Fruit fly (Drosophila melanogaster) whole organism, embryonic: ENCODE measurements around the gene Hr96.

Experiments
- Awh ChIP-seq: fragments of 200-800 bp; sonication (Bioruptor generic); IDR thresholded peaks from 2 replicates; pipeline ENCODE4, ENCODE4 v1.3.6; 2022; ENCODE audit warnings: missing biosample characterization, missing genetic modification characterization
- B-H2 ChIP-seq: fragments of 200-800 bp; sonication (Bioruptor generic); optimal IDR thresholded peaks from 2 replicates; lab custom pipeline; 2018; ENCODE audit warnings: missing biosample characterization, mild to moderate bottlenecking, missing genetic modification characterization
- CG1024 ChIP-seq: fragments of 200-800 bp; sonication (Bioruptor generic); IDR thresholded peaks from 2 replicates; pipeline ENCODE4 v1.3.6; 2022; ENCODE audit warnings: missing biosample characterization, missing genetic modification characterization
- CG11398 ChIP-seq: fragments of 200-800 bp; sonication (Bioruptor generic); optimal IDR thresholded peaks from 2 replicates; lab custom pipeline; 2016; ENCODE audit warnings: missing biosample characterization, missing genetic modification characterization
- CG11696 ChIP-seq: fragments of 200-800 bp; sonication (Bioruptor generic); IDR thresholded peaks from 2 replicates; pipeline ENCODE4 v1.3.6; 2022; ENCODE audit warnings: missing biosample characterization, missing genetic modification characterization
- CG12659 ChIP-seq: fragments of 200-800 bp; sonication (Bioruptor generic); optimal IDR thresholded peaks from 3 replicates; lab custom pipeline; 2017; ENCODE audit warnings: mild to moderate bottlenecking, missing biosample characterization, missing genetic modification reagents, missing genetic modification characterization
- CG15073 ChIP-seq: fragments of 200-800 bp; sonication (Bioruptor generic); optimal IDR thresholded peaks from 2 replicates; lab custom pipeline; 2016; ENCODE audit warnings: missing biosample characterization, missing genetic modification characterization
- CG1602 ChIP-seq: fragments of 200-800 bp; sonication (Bioruptor generic); optimal IDR thresholded peaks from 3 replicates; lab custom pipeline; 2016; ENCODE audit warnings: missing biosample characterization, missing genetic modification characterization
- CG17359 ChIP-seq: fragments of 200-800 bp; sonication (Bioruptor generic); optimal IDR thresholded peaks from 3 replicates; lab custom pipeline; 2018; ENCODE audit warnings: missing biosample characterization, mild to moderate bottlenecking, missing genetic modification characterization, moderate library complexity
- CG18599 ChIP-seq: fragments of 200-800 bp; sonication (Bioruptor generic); optimal IDR thresholded peaks from 3 replicates; lab custom pipeline; 2017; ENCODE audit warnings: missing biosample characterization, missing genetic modification characterization, mild to moderate bottlenecking, moderate library complexity, missing genetic modification reagents
- CG2199 ChIP-seq: fragments of 200-800 bp; sonication (Bioruptor generic); IDR thresholded peaks from 3 replicates; pipeline ENCODE4 v1.3.6; 2022; ENCODE audit warnings: missing biosample characterization, missing genetic modification characterization
- CG31388 ChIP-seq: fragments of 200-800 bp; sonication (Bioruptor generic); optimal IDR thresholded peaks from 2 replicates; lab custom pipeline; 2016; ENCODE audit warnings: missing biosample characterization, missing genetic modification characterization
- CG34376 ChIP-seq: fragments of 200-800 bp; sonication (Bioruptor generic); optimal IDR thresholded peaks from 2 replicates; lab custom pipeline; 2018; ENCODE audit warnings: missing biosample characterization, mild to moderate bottlenecking, missing genetic modification characterization
- CG43689 ChIP-seq: fragments of 200-800 bp; sonication (Bioruptor generic); IDR thresholded peaks from 2 replicates; pipeline ENCODE4 v1.3.6; 2022; ENCODE audit warnings: missing biosample characterization, missing genetic modification characterization
- CG5180 ChIP-seq: fragments of 200-800 bp; sonication (Bioruptor generic); optimal IDR thresholded peaks from 3 replicates; lab custom pipeline; 2017; ENCODE audit warnings: missing biosample characterization, missing genetic modification characterization, mild to moderate bottlenecking, moderate library complexity, missing genetic modification reagents
- CG6272 ChIP-seq: fragments of 200-800 bp; sonication (Bioruptor generic); IDR thresholded peaks from 2 replicates; pipeline ENCODE4 v1.3.6; 2022; ENCODE audit warnings: missing biosample characterization, missing genetic modification characterization
- CG7357 ChIP-seq: fragments of 200-800 bp; sonication (Bioruptor generic); IDR thresholded peaks from 3 replicates; pipeline ENCODE4 v1.3.6; 2022; ENCODE audit warnings: missing biosample characterization, missing genetic modification characterization
- CG7786 ChIP-seq: fragments of 200-800 bp; sonication (Bioruptor generic); optimal IDR thresholded peaks from 2 replicates; lab custom pipeline; 2016; ENCODE audit warnings: missing biosample characterization, missing genetic modification characterization
- CG9437 ChIP-seq: fragments of 200-800 bp; sonication (Bioruptor generic); optimal IDR thresholded peaks from 2 replicates; lab custom pipeline; 2018; ENCODE audit warnings: missing biosample characterization, mild to moderate bottlenecking, missing genetic modification characterization
- CG9876 ChIP-seq: fragments of 200-800 bp; sonication (Bioruptor generic); optimal IDR thresholded peaks from 2 replicates; lab custom pipeline; 2016; ENCODE audit warnings: missing biosample characterization, missing genetic modification characterization
- CTCF ChIP-seq: fragments of 200-800 bp; sonication (Bioruptor generic); optimal IDR thresholded peaks from 2 replicates; lab custom pipeline; 2017; ENCODE audit warnings: missing biosample characterization, mild to moderate bottlenecking, missing genetic modification characterization, moderate library complexity
- D ChIP-seq, 2 experiments: fragments of 200-800 bp in 1 of 2; fragments of >200 bp in 1 of 2; sonication (Bioruptor generic) in 1 of 2; optimal IDR thresholded peaks; 2 replicates in 1 of 2; 3 replicates in 1 of 2; lab custom pipeline; 2017; ENCODE audit warnings: mild to moderate bottlenecking in 1 of 2, missing biosample characterization in 1 of 2, missing genetic modification characterization in 1 of 2, missing genetic modification reagents in 1 of 2
- Dek ChIP-seq: fragments of 200-800 bp; sonication (Bioruptor generic); optimal IDR thresholded peaks from 3 replicates; lab custom pipeline; 2019; ENCODE audit warnings: missing biosample characterization, mild to moderate bottlenecking, missing genetic modification characterization, moderate library complexity
- H2.0 ChIP-seq: fragments of 200-800 bp; sonication (Bioruptor generic); IDR thresholded peaks from 2 replicates; pipeline ENCODE4 v1.3.6; 2022; ENCODE audit warnings: missing biosample characterization, missing genetic modification characterization
- Myb ChIP-seq: fragments of 200-800 bp; sonication (Bioruptor generic); optimal IDR thresholded peaks from 2 replicates; lab custom pipeline; 2016; ENCODE audit warnings: missing biosample characterization, missing genetic modification characterization
- Nf-YA ChIP-seq: fragments of 200-800 bp; sonication (Bioruptor generic); IDR thresholded peaks from 2 replicates; pipeline ENCODE4 v1.3.6; 2022; ENCODE audit warnings: missing biosample characterization, missing genetic modification characterization
- Oaz ChIP-seq: fragments of 200-800 bp; sonication (Bioruptor generic); IDR thresholded peaks from 2 replicates; pipeline ENCODE4 v1.3.6; 2022; ENCODE audit warnings: missing biosample characterization, missing genetic modification characterization
- Oli ChIP-seq: fragments of 200-800 bp; sonication (Bioruptor generic); optimal IDR thresholded peaks from 2 replicates; lab custom pipeline; 2018; ENCODE audit warnings: missing biosample characterization, mild to moderate bottlenecking, missing genetic modification characterization, moderate library complexity
- Scr ChIP-seq: fragments of 200-800 bp; sonication (Bioruptor generic); IDR thresholded peaks from 2 replicates; pipeline ENCODE4 v1.3.6; 2022; ENCODE audit warnings: missing biosample characterization, missing genetic modification characterization; ENCODE audit not compliant: partially characterized antibody
- TFAM ChIP-seq: fragments of 200-800 bp; sonication (Bioruptor generic); optimal IDR thresholded peaks from 2 replicates; lab custom pipeline; 2017; ENCODE audit warnings: missing biosample characterization, missing genetic modification characterization, inconsistent platforms
- Usf ChIP-seq: fragments of 200-800 bp; sonication (Bioruptor generic); optimal IDR thresholded peaks from 2 replicates; lab custom pipeline; 2017; ENCODE audit warnings: missing genotype, missing biosample characterization, missing genetic modification characterization
- bcd ChIP-seq: fragments of 200-800 bp; sonication (Bioruptor generic); optimal IDR thresholded peaks from 2 replicates; lab custom pipeline; 2017; ENCODE audit warnings: missing biosample characterization, mild to moderate bottlenecking, missing genetic modification characterization
- bsh ChIP-seq, 2 experiments: fragments of 200-800 bp; sonication (Bioruptor generic); optimal IDR thresholded peaks; 2 replicates each; lab custom pipeline; 2017 to 2018; ENCODE audit warnings: mild to moderate bottlenecking in 2 of 2, missing biosample characterization in 2 of 2, missing genetic modification characterization in 2 of 2, moderate library complexity in 1 of 2
- caup ChIP-seq: fragments of 200-800 bp; sonication (Bioruptor generic); optimal IDR thresholded peaks from 3 replicates; lab custom pipeline; 2017; ENCODE audit warnings: missing biosample characterization, mild to moderate bottlenecking, missing genetic modification characterization, moderate library complexity; ENCODE audit not compliant: severe bottlenecking
- chn ChIP-seq: fragments of 200-800 bp; sonication (Bioruptor generic); optimal IDR thresholded peaks from 2 replicates; lab custom pipeline; 2016; ENCODE audit warnings: missing biosample characterization, missing genetic modification characterization
- ems ChIP-seq: fragments of 200-800 bp; sonication (Bioruptor generic); optimal IDR thresholded peaks from 3 replicates; lab custom pipeline; 2016; ENCODE audit warnings: missing biosample characterization, missing genetic modification characterization
- gro ChIP-seq: fragments of 200-800 bp; sonication (Bioruptor generic); optimal IDR thresholded peaks from 2 replicates; lab custom pipeline; 2016; ENCODE audit warnings: missing biosample characterization, missing genetic modification characterization
- h ChIP-seq: fragments of >200 bp; optimal IDR thresholded peaks from 2 replicates; lab custom pipeline; 2017
- lola ChIP-seq, 3 experiments: fragments of >200 bp in 2 of 3; fragments of 200-800 bp in 1 of 3; sonication (Bioruptor generic) in 1 of 3; optimal IDR thresholded peaks; 2 replicates each; lab custom pipeline; 2017 to 2019; ENCODE audit warnings: missing biosample characterization in 3 of 3, missing genetic modification characterization in 3 of 3, mild to moderate bottlenecking in 1 of 3, moderate library complexity in 1 of 3
- nau ChIP-seq: fragments of 200-800 bp; sonication (Bioruptor generic); optimal IDR thresholded peaks from 3 replicates; lab custom pipeline; 2017; ENCODE audit warnings: missing biosample characterization, mild to moderate bottlenecking, missing genetic modification characterization, missing genetic modification reagents
- org-1 ChIP-seq: fragments of 200-800 bp; sonication (Bioruptor generic); optimal IDR thresholded peaks from 2 replicates; lab custom pipeline; 2017; ENCODE audit warnings: missing biosample characterization, missing genetic modification characterization
- otp ChIP-seq: fragments of 200-800 bp; sonication (Bioruptor generic); IDR thresholded peaks from 3 replicates; pipeline ENCODE4, ENCODE4 v1.3.6; 2022; ENCODE audit warnings: missing biosample characterization, missing genetic modification characterization
- repo ChIP-seq: fragments of 200-800 bp; sonication (Bioruptor generic); optimal IDR thresholded peaks from 2 replicates; lab custom pipeline; 2016; ENCODE audit warnings: missing biosample characterization, missing genetic modification characterization
- salm ChIP-seq: fragments of 200-800 bp; sonication (Bioruptor generic); optimal IDR thresholded peaks from 2 replicates; lab custom pipeline; 2018; ENCODE audit warnings: missing biosample characterization, mild to moderate bottlenecking, missing genetic modification characterization
- sqz ChIP-seq: fragments of 200-800 bp; sonication (Bioruptor generic); optimal IDR thresholded peaks from 3 replicates; lab custom pipeline; 2018; ENCODE audit warnings: missing biosample characterization, mild to moderate bottlenecking, missing genetic modification characterization
- stwl ChIP-seq: fragments of 200-800 bp; sonication (Bioruptor generic); optimal IDR thresholded peaks from 3 replicates; lab custom pipeline; 2018; ENCODE audit warnings: missing biosample characterization, mild to moderate bottlenecking, missing genetic modification characterization, moderate library complexity
- tio ChIP-seq: fragments of 200-800 bp; sonication (Bioruptor generic); optimal IDR thresholded peaks from 2 replicates; lab custom pipeline; 2017; ENCODE audit warnings: missing biosample characterization, missing genetic modification characterization, inconsistent platforms
- ttk ChIP-seq: fragments of 200-800 bp; sonication (Bioruptor generic); IDR thresholded peaks from 2 replicates; pipeline ENCODE4 v2.1.2; 2022; ENCODE audit warnings: missing biosample characterization, missing genetic modification characterization
- tup ChIP-seq: fragments of 200-800 bp; sonication (Bioruptor generic); optimal IDR thresholded peaks from 2 replicates; lab custom pipeline; 2016; ENCODE audit warnings: missing biosample characterization, mild to moderate bottlenecking, missing genetic modification characterization, moderate library complexity
- zfh1 ChIP-seq: fragments of 200-800 bp; sonication (Bioruptor generic); IDR thresholded peaks from 3 replicates; pipeline ENCODE4 v1.3.6; 2022; ENCODE audit warnings: missing biosample characterization, missing genetic modification characterization
- zfh2 ChIP-seq: fragments of 200-800 bp; sonication (Bioruptor generic); optimal IDR thresholded peaks from 2 replicates; lab custom pipeline; 2016; ENCODE audit warnings: missing biosample characterization, missing genetic modification characterization

Hr96 gene

dm6 chr3R:25004763-25005162 is 20.3 kb upstream of the Hr96 start (continued):
- TF ChIP-seq CG9876 (GFP tag; lab: Kevin White, UChicago) (peak; percentile 23), CG7357 (peak; percentile 45; the same call in 2 of the 3 replicates), CG11696 (no peak), ttk (GFP tag; lab: Robert Waterston, UW) (0 out of 2 replicates have a peak, but pooled peaks have one; percentile 24), Usf (no peak), nau (no peak), CG2199 (GFP tag; lab: Robert Waterston, UW) (peak; percentile 20; the same call in 1 of the 3 replicates), ems (no peak), CG6272 (GFP tag; lab: Robert Waterston, UW) (no peak), CG31388 (GFP tag; lab: Kevin White, UChicago) (peak; percentile 8), otp (GFP tag; lab: Robert Waterston, UW) (no peak), Awh (GFP tag; lab: Robert Waterston, UW) (0 out of 2 replicates have a peak, but pooled peaks have one; percentile 10), CG15073 (no peak), Oaz (GFP tag; lab: Robert Waterston, UW) (no peak), TFAM (GFP tag; lab: Kevin White, UChicago) (no peak), CG1602 (GFP tag; lab: Kevin White, UChicago) (peak; percentile 37), stwl (tag; lab: Kevin White, UChicago) (no peak), lola (GFP tag; optimal IDR thresholded peaks at IDR 0.05; lab: Kevin White, UChicago) (peak in 1 of 3 experiments; percentile 28), sqz (GFP tag; lab: Kevin White, UChicago) (no peak), h (lab: Kevin White, UChicago) (no peak), Myb (GFP tag; lab: Kevin White, UChicago) (no peak), tup (GFP tag; lab: Kevin White, UChicago) (no peak), H2.0 (peak; percentile 72), CG11398 (GFP tag; lab: Kevin White, UChicago) (peak; percentile 11), CG9437 (GFP tag; lab: Kevin White, UChicago) (peak; percentile 10), chn (GFP tag; lab: Kevin White, UChicago) (peak; percentile 45), gro (no peak), CG5180 (GFP tag; lab: Kevin White, UChicago) (peak; percentile 8), Scr (GFP tag; lab: Robert Waterston, UW) (no peak), CG12659 (peak; percentile 26), bcd (GFP tag; lab: Kevin White, UChicago) (peak; percentile 15), caup (GFP tag; lab: Kevin White, UChicago) (peak; percentile 32), CG43689 (0 out of 2 replicates have a peak, but pooled peaks have one; percentile 14), CG18599 (GFP tag; lab: Kevin White, UChicago) (peak; percentile 43), Oli (peak; percentile 69), Nf-YA (peak; percentile 39; the same call in 1 of the 2 replicates), repo (peak; percentile 45), bsh (GFP tag; optimal IDR thresholded peaks at IDR 0.05; lab: Kevin White, UChicago) (peak in 1 of 2 experiments; percentile 68), CG7786 (GFP tag; lab: Kevin White, UChicago) (peak; percentile 42), CG17359 (tag; lab: Kevin White, UChicago) (peak; percentile 69), CG34376 (no peak), zfh1 (peak; percentile 77), salm (tag; lab: Kevin White, UChicago) (no peak), Dek (tag; lab: Kevin White, UChicago) (no peak), CG1024 (GFP tag; lab: Robert Waterston, UW) (peak; percentile 72), CTCF (no peak), B-H2 (GFP tag; lab: Kevin White, UChicago) (no peak), tio (peak; percentile 50), zfh2 (GFP tag; lab: Kevin White, UChicago) (no peak), org-1 (peak; percentile 7), D (optimal IDR thresholded peaks at IDR 0.05; lab: Kevin White, UChicago) (no peak), D (GFP tag; optimal IDR thresholded peaks at IDR 0.05; lab: Kevin White, UChicago) (peak; percentile 45)
